Worm (Caenorhabditis elegans): ENCODE results near the gene R11G11.16.

- TF ChIP-seq nhr-12 (tag; optimal IDR thresholded peaks at IDR 0.05) (no peak), ama-1 (optimal IDR thresholded peaks at IDR 0.05) (no peak), nhr-25 (tag; optimal IDR thresholded peaks at IDR 0.05) (no peak), nhr-21 (tag; optimal IDR thresholded peaks at IDR 0.05) (no peak), nhr-129 (tag; optimal IDR thresholded peaks at IDR 0.05) (no peak), ceh-82 (tag; optimal IDR thresholded peaks at IDR 0.05) (no peak), egl-27 (tag; optimal IDR thresholded peaks at IDR 0.05) (no peak), aly-2 (tag; optimal IDR thresholded peaks at IDR 0.05) (no peak), ceh-16 (tag; optimal IDR thresholded peaks at IDR 0.05) (no peak), zag-1 (tag; optimal IDR thresholded peaks at IDR 0.05) (no peak), unc-62 (GFP tag; optimal IDR thresholded peaks at IDR 0.05) (no peak), lin-39 (tag; optimal IDR thresholded peaks at IDR 0.05) (no peak)
These were observed 35.0 kb upstream of the R11G11.16 start, which contains the start of gene srx-7 for ce11 chrV:559940-560339.

All from whole organism, L2 larva.